Worm (Caenorhabditis elegans): ENCODE results near the gene rnf-113.
A peak's percentile ranks its signal among the peaks of the same experiment; 100 is the strongest.

Gene rnf-113

ce11 chrIII:10791233-10791632 is 33.8 kb upstream of the rnf-113 start:
- peak; percentile 73 for TF ChIP-seq ceh-28 (tag; optimal IDR thresholded peaks at IDR 0.05)
- TF ChIP-seq nhr-23 (tag; optimal IDR thresholded peaks at IDR 0.05), result no peak

- TF ChIP-seq ceh-82 (tag; optimal IDR thresholded peaks at IDR 0.05) (no peak), skn-1 (tag; optimal IDR thresholded peaks at IDR 0.05) (no peak), nhr-11 (tag; optimal IDR thresholded peaks at IDR 0.05) (no peak), zag-1 (tag; optimal IDR thresholded peaks at IDR 0.05) (no peak), elt-1 (tag; optimal IDR thresholded peaks at IDR 0.05) (no peak), pha-4 (tag; optimal IDR thresholded peaks at IDR 0.05) (no peak), nhr-28 (tag; optimal IDR thresholded peaks at IDR 0.05) (no peak), nhr-23 (tag; optimal IDR thresholded peaks at IDR 0.05) (no peak), sea-2 (GFP tag; optimal IDR thresholded peaks at IDR 0.05) (no peak), unc-39 (tag; optimal IDR thresholded peaks at IDR 0.05) (no peak), ztf-11 (tag; optimal IDR thresholded peaks at IDR 0.05) (no peak)
Observed at ce11 chrIII:10783052-10783451, 25.6 kb upstream of the rnf-113 start.

- TF ChIP-seq ceh-28 (tag; optimal IDR thresholded peaks at IDR 0.05) (no peak), nhr-11 (tag; optimal IDR thresholded peaks at IDR 0.05) (no peak), lin-15B (tag; optimal IDR thresholded peaks at IDR 0.05) (no peak), pha-4 (tag; optimal IDR thresholded peaks at IDR 0.05) (no peak), elt-3 (tag; optimal IDR thresholded peaks at IDR 0.05) (no peak), nhr-43 (tag; optimal IDR thresholded peaks at IDR 0.05; ENCODE audit: poor library complexity, severe bottlenecking) (no peak), unc-39 (tag; optimal IDR thresholded peaks at IDR 0.05) (no peak), sea-2 (GFP tag; optimal IDR thresholded peaks at IDR 0.05) (no peak), tbx-2 (tag; optimal IDR thresholded peaks at IDR 0.05) (no peak), lin-39 (tag; optimal IDR thresholded peaks at IDR 0.05) (no peak), snpc-4 (tag; optimal IDR thresholded peaks at IDR 0.05) (no peak), nhr-77 (tag; optimal IDR thresholded peaks at IDR 0.05) (no peak), nhr-67 (tag; optimal IDR thresholded peaks at IDR 0.05) (no peak), elt-1 (tag; optimal IDR thresholded peaks at IDR 0.05) (no peak), mml-1 (tag; optimal IDR thresholded peaks at IDR 0.05) (no peak), aly-2 (tag; optimal IDR thresholded peaks at IDR 0.05) (no peak), egl-5 (tag; optimal IDR thresholded peaks at IDR 0.05) (no peak), nhr-12 (tag; optimal IDR thresholded peaks at IDR 0.05) (no peak), nhr-28 (tag; optimal IDR thresholded peaks at IDR 0.05) (no peak), fos-1 (tag; optimal IDR thresholded peaks at IDR 0.05) (no peak)
Observed at ce11 chrIII:10781553-10781952, 24.1 kb upstream of the rnf-113 start, which contains the start of gene ptr-19. Gene ptr-19 (plus strand): TSS chrIII:10781853.

- TF ChIP-seq jun-1 (tag; optimal IDR thresholded peaks at IDR 0.05) (no peak), unc-62 (GFP tag; optimal IDR thresholded peaks at IDR 0.05) (no peak), zag-1 (tag; optimal IDR thresholded peaks at IDR 0.05) (no peak), hmg-11 (tag; optimal IDR thresholded peaks at IDR 0.05) (no peak), mml-1 (tag; optimal IDR thresholded peaks at IDR 0.05) (no peak), elt-1 (tag; optimal IDR thresholded peaks at IDR 0.05) (no peak), nfya-1 (tag; optimal IDR thresholded peaks at IDR 0.05; ENCODE audit: insufficient read depth) (no peak), ceh-28 (tag; optimal IDR thresholded peaks at IDR 0.05) (no peak), eor-1 (tag; optimal IDR thresholded peaks at IDR 0.05) (no peak), lsy-12 (tag; optimal IDR thresholded peaks at IDR 0.05) (no peak), fkh-10 (GFP tag; optimal IDR thresholded peaks at IDR 0.05) (no peak), egl-27 (tag; optimal IDR thresholded peaks at IDR 0.05) (no peak), ztf-11 (tag; optimal IDR thresholded peaks at IDR 0.05) (no peak), nhr-25 (tag; optimal IDR thresholded peaks at IDR 0.05) (no peak), tbx-2 (tag; optimal IDR thresholded peaks at IDR 0.05) (no peak), fos-1 (tag; optimal IDR thresholded peaks at IDR 0.05) (no peak), egl-5 (tag; optimal IDR thresholded peaks at IDR 0.05) (no peak)
Observed at ce11 chrIII:10769693-10770092, 12.3 kb upstream of the rnf-113 start.

- no peak for TF ChIP-seq lin-39 (tag; optimal IDR thresholded peaks at IDR 0.05)
- TF ChIP-seq egl-5 (tag; optimal IDR thresholded peaks at IDR 0.05), result no peak
- TF ChIP-seq nhr-12 (tag; optimal IDR thresholded peaks at IDR 0.05), result no peak
- TF ChIP-seq lsy-12 (tag; optimal IDR thresholded peaks at IDR 0.05), result peak; percentile 23
- TF ChIP-seq ama-1 (optimal IDR thresholded peaks at IDR 0.05), result peak; percentile 66
- TF ChIP-seq elt-2 (tag; optimal IDR thresholded peaks at IDR 0.05), result peak; percentile 5
- TF ChIP-seq ceh-16 (tag; optimal IDR thresholded peaks at IDR 0.05), result no peak
- no peak for TF ChIP-seq elt-3 (tag; optimal IDR thresholded peaks at IDR 0.05)
- no peak for TF ChIP-seq daf-12 (tag; optimal IDR thresholded peaks at IDR 0.05)
- no peak for TF ChIP-seq aly-2 (tag; optimal IDR thresholded peaks at IDR 0.05)
- TF ChIP-seq zag-1 (tag; optimal IDR thresholded peaks at IDR 0.05), result no peak
- TF ChIP-seq fkh-10 (GFP tag; optimal IDR thresholded peaks at IDR 0.05), result no peak
- no peak for TF ChIP-seq elt-1 (tag; optimal IDR thresholded peaks at IDR 0.05)
- TF ChIP-seq mdl-1 (tag; optimal IDR thresholded peaks at IDR 0.05), result no peak
Observed at ce11 chrIII:10763032-10763431, 5.6 kb upstream of the rnf-113 start, which contains the start of gene dpy-28. Gene dpy-28 (plus strand): TSS chrIII:10763131.
